Fruit fly (Drosophila melanogaster) whole organism, embryonic: Measurements from ENCODE around the gene CG3149.
A peak's percentile ranks its signal among the peaks of the same experiment; 100 is the strongest.

Source experiments
- CG11398 ChIP-seq: fragments of 200-800 bp; sonication (Bioruptor generic); optimal IDR thresholded peaks from 2 replicates; lab custom pipeline; 2016; ENCODE audit warnings: missing biosample characterization, missing genetic modification characterization
- CG11696 ChIP-seq: fragments of 200-800 bp; sonication (Bioruptor generic); IDR thresholded peaks from 2 replicates; pipeline ENCODE4 v1.3.6; 2022; ENCODE audit warnings: missing biosample characterization, missing genetic modification characterization
- CG12659 ChIP-seq: fragments of 200-800 bp; sonication (Bioruptor generic); optimal IDR thresholded peaks from 3 replicates; lab custom pipeline; 2017; ENCODE audit warnings: mild to moderate bottlenecking, missing biosample characterization, missing genetic modification reagents, missing genetic modification characterization
- CG14965 ChIP-seq: fragments of 200-800 bp; sonication (Bioruptor generic); optimal IDR thresholded peaks from 2 replicates; lab custom pipeline; 2016; ENCODE audit warnings: missing biosample characterization, missing genetic modification characterization, borderline replicate concordance
- CG15514 ChIP-seq: fragments of 200-800 bp; sonication (Bioruptor generic); optimal IDR thresholded peaks from 3 replicates; lab custom pipeline; 2017; ENCODE audit warnings: missing biosample characterization, missing genetic modification characterization, mild to moderate bottlenecking, moderate library complexity, missing genetic modification reagents
- CG17359 ChIP-seq: fragments of 200-800 bp; sonication (Bioruptor generic); optimal IDR thresholded peaks from 3 replicates; lab custom pipeline; 2018; ENCODE audit warnings: missing biosample characterization, mild to moderate bottlenecking, missing genetic modification characterization, moderate library complexity
- CG17912 ChIP-seq: fragments of 200-800 bp; sonication (Bioruptor generic); optimal IDR thresholded peaks from 2 replicates; lab custom pipeline; 2018; ENCODE audit warnings: missing biosample characterization, mild to moderate bottlenecking, missing genetic modification characterization
- CG2129 ChIP-seq: fragments of 200-800 bp; sonication (Bioruptor generic); IDR thresholded peaks from 2 replicates; pipeline ENCODE4 v1.3.6; 2022; ENCODE audit warnings: missing biosample characterization, missing genetic modification characterization; ENCODE audit not compliant: partially characterized antibody
- CG30020 ChIP-seq: fragments of 200-800 bp; optimal IDR thresholded peaks from 2 replicates; lab custom pipeline; 2019; ENCODE audit warnings: missing biosample characterization, mild to moderate bottlenecking, missing genetic modification characterization, moderate library complexity
- CG30403 ChIP-seq: fragments of 200-800 bp; sonication (Bioruptor generic); optimal IDR thresholded peaks from 3 replicates; lab custom pipeline; 2016; ENCODE audit warnings: missing biosample characterization, missing genetic modification characterization
- CG3065 ChIP-seq: fragments of 200-800 bp; sonication (Bioruptor generic); optimal IDR thresholded peaks from 2 replicates; lab custom pipeline; 2016; ENCODE audit warnings: missing biosample characterization, missing genetic modification characterization
- CG3407 ChIP-seq: fragments of 200-800 bp; sonication (Bioruptor generic); optimal IDR thresholded peaks from 2 replicates; lab custom pipeline; 2018; ENCODE audit warnings: missing biosample characterization, mild to moderate bottlenecking, missing genetic modification characterization
- CG34376 ChIP-seq: fragments of 200-800 bp; sonication (Bioruptor generic); optimal IDR thresholded peaks from 2 replicates; lab custom pipeline; 2018; ENCODE audit warnings: missing biosample characterization, mild to moderate bottlenecking, missing genetic modification characterization
- CG5180 ChIP-seq: fragments of 200-800 bp; sonication (Bioruptor generic); optimal IDR thresholded peaks from 3 replicates; lab custom pipeline; 2017; ENCODE audit warnings: missing biosample characterization, missing genetic modification characterization, mild to moderate bottlenecking, moderate library complexity, missing genetic modification reagents
- CG7357 ChIP-seq: fragments of 200-800 bp; sonication (Bioruptor generic); IDR thresholded peaks from 3 replicates; pipeline ENCODE4 v1.3.6; 2022; ENCODE audit warnings: missing biosample characterization, missing genetic modification characterization
- CG9797 ChIP-seq: fragments of 200-800 bp; sonication (Bioruptor generic); optimal IDR thresholded peaks from 3 replicates; lab custom pipeline; 2018; ENCODE audit warnings: missing biosample characterization, mild to moderate bottlenecking, missing genetic modification characterization
- D ChIP-seq, 2 experiments: fragments of 200-800 bp in 1 of 2; fragments of >200 bp in 1 of 2; sonication (Bioruptor generic) in 1 of 2; optimal IDR thresholded peaks; 2 replicates in 1 of 2; 3 replicates in 1 of 2; lab custom pipeline; 2017; ENCODE audit warnings: mild to moderate bottlenecking in 1 of 2, missing biosample characterization in 1 of 2, missing genetic modification characterization in 1 of 2, missing genetic modification reagents in 1 of 2
- E2f2 ChIP-seq: fragments of 200-800 bp; sonication (Bioruptor generic); IDR thresholded peaks from 2 replicates; pipeline ENCODE4 v1.3.6; 2022; ENCODE audit warnings: missing biosample characterization, missing genetic modification characterization
- Fer3 ChIP-seq: fragments of 200-800 bp; sonication (Bioruptor generic); optimal IDR thresholded peaks from 2 replicates; lab custom pipeline; 2018; ENCODE audit warnings: missing biosample characterization, mild to moderate bottlenecking, missing genetic modification characterization, moderate library complexity
- Gsc ChIP-seq: fragments of 200-800 bp; sonication (Bioruptor generic); IDR thresholded peaks from 2 replicates; pipeline ENCODE4 v1.3.6; 2022; ENCODE audit warnings: missing biosample characterization, missing genetic modification characterization
- Hmr ChIP-seq: fragments of 200-800 bp; sonication (Bioruptor generic); optimal IDR thresholded peaks from 3 replicates; lab custom pipeline; 2017; ENCODE audit warnings: mild to moderate bottlenecking, missing biosample characterization, missing genetic modification reagents, missing genetic modification characterization
- Hsf ChIP-seq: fragments of 200-800 bp; sonication (Bioruptor generic); optimal IDR thresholded peaks from 3 replicates; lab custom pipeline; 2016; ENCODE audit warnings: missing biosample characterization, missing genetic modification characterization
- Jarid2 ChIP-seq: fragments of 200-800 bp; sonication (Bioruptor generic); optimal IDR thresholded peaks from 3 replicates; lab custom pipeline; 2017; ENCODE audit warnings: mild to moderate bottlenecking, missing biosample characterization, missing genetic modification reagents, missing genetic modification characterization
- MESR4 ChIP-seq: fragments of 200-800 bp; sonication (Bioruptor generic); optimal IDR thresholded peaks from 2 replicates; lab custom pipeline; 2018; ENCODE audit warnings: missing biosample characterization, mild to moderate bottlenecking, missing genetic modification characterization, moderate library complexity
- Max ChIP-seq: fragments of 200-800 bp; sonication (Bioruptor generic); optimal IDR thresholded peaks from 2 replicates; lab custom pipeline; 2016; ENCODE audit warnings: missing biosample characterization, mild to moderate bottlenecking, missing genetic modification characterization
- Opbp ChIP-seq: fragments of 200-800 bp; sonication (Bioruptor generic); IDR thresholded peaks from 3 replicates; pipeline ENCODE4 v1.3.6; 2022; ENCODE audit warnings: missing biosample characterization, missing genetic modification characterization; ENCODE audit not compliant: partially characterized antibody
- PHDP ChIP-seq: fragments of 200-800 bp; sonication (Bioruptor generic); optimal IDR thresholded peaks from 3 replicates; lab custom pipeline; 2018; ENCODE audit warnings: missing biosample characterization, mild to moderate bottlenecking, missing genetic modification characterization, moderate library complexity
- Trl ChIP-seq, 3 experiments: fragments of >200 bp in 2 of 3; fragments of 200-800 bp in 1 of 3; sonication (Bioruptor generic) in 1 of 3; optimal IDR thresholded peaks; 2 replicates in 1 of 3; 3 replicates in 2 of 3; lab custom pipeline; 2016 to 2017; ENCODE audit warnings: missing biosample characterization in 1 of 3, missing genetic modification characterization in 1 of 3
- ap ChIP-seq: fragments of 200-800 bp; sonication (Bioruptor generic); IDR thresholded peaks from 2 replicates; pipeline ENCODE4 v1.3.6; 2022; ENCODE audit warnings: missing biosample characterization, missing genetic modification characterization
- bowl ChIP-seq: fragments of 200-800 bp; sonication (Bioruptor generic); IDR thresholded peaks from 2 replicates; pipeline ENCODE4 v1.3.6; 2022; ENCODE audit warnings: missing biosample characterization, missing genetic modification characterization
- chinmo ChIP-seq: fragments of 200-800 bp; sonication (Bioruptor generic); IDR thresholded peaks from 4 replicates; pipeline ENCODE4 v1.3.6; 2022; ENCODE audit warnings: missing biosample characterization, missing genetic modification characterization; ENCODE audit not compliant: partially characterized antibody
- da ChIP-seq: fragments of 200-800 bp; sonication (Bioruptor generic); optimal IDR thresholded peaks from 2 replicates; lab custom pipeline; 2016; ENCODE audit warnings: missing biosample characterization, missing genetic modification characterization
- dimm ChIP-seq: fragments of 200-800 bp; sonication (Bioruptor generic); IDR thresholded peaks from 2 replicates; pipeline ENCODE4 v1.3.6; 2022; ENCODE audit warnings: missing biosample characterization, missing genetic modification characterization
- eyg ChIP-seq: fragments of 200-800 bp; sonication (Bioruptor generic); optimal IDR thresholded peaks from 3 replicates; lab custom pipeline; 2016; ENCODE audit warnings: missing biosample characterization, missing genetic modification characterization
- fd102C ChIP-seq: fragments of 200-800 bp; sonication (Bioruptor generic); optimal IDR thresholded peaks from 2 replicates; lab custom pipeline; 2018; ENCODE audit warnings: missing biosample characterization, mild to moderate bottlenecking, missing genetic modification characterization, moderate library complexity
- gce ChIP-seq: fragments of 200-800 bp; sonication (Bioruptor generic); IDR thresholded peaks from 3 replicates; pipeline ENCODE4 v1.3.6; 2022; ENCODE audit warnings: missing biosample characterization, missing genetic modification characterization
- gcm2 ChIP-seq: fragments of 200-800 bp; sonication (Bioruptor generic); optimal IDR thresholded peaks from 2 replicates; lab custom pipeline; 2016; ENCODE audit warnings: missing biosample characterization, missing genetic modification characterization
- grau ChIP-seq: fragments of 200-800 bp; optimal IDR thresholded peaks from 3 replicates; lab custom pipeline; 2019; ENCODE audit warnings: missing biosample characterization, mild to moderate bottlenecking, missing genetic modification characterization, moderate library complexity
- gt ChIP-seq: fragments of 200-800 bp; sonication (Bioruptor generic); IDR thresholded peaks from 2 replicates; pipeline ENCODE4 v1.3.6; 2022; ENCODE audit warnings: missing biosample characterization, missing genetic modification characterization
- knrl ChIP-seq: fragments of 200-800 bp; sonication (Bioruptor generic); IDR thresholded peaks from 3 replicates; pipeline ENCODE4 v1.3.6; 2022; ENCODE audit warnings: missing biosample characterization, missing genetic modification characterization; ENCODE audit not compliant: partially characterized antibody
- p53 ChIP-seq: fragments of 200-800 bp; sonication (Bioruptor generic); optimal IDR thresholded peaks from 2 replicates; lab custom pipeline; 2016; ENCODE audit warnings: missing biosample characterization, missing genetic modification characterization
- sens ChIP-seq: fragments of 200-800 bp; sonication (Bioruptor generic); peaks from one replicate; lab custom pipeline; 2016; ENCODE audit warnings: missing biosample characterization, missing genetic modification characterization
- tin ChIP-seq: fragments of 200-800 bp; sonication (Bioruptor generic); optimal IDR thresholded peaks from 3 replicates; lab custom pipeline; 2016; ENCODE audit warnings: missing biosample characterization, missing genetic modification characterization
- tll ChIP-seq, 2 experiments: fragments of 200-800 bp in 1 of 2; fragments of >200 bp in 1 of 2; sonication (Bioruptor generic) in 1 of 2; optimal IDR thresholded peaks; 2 replicates each; lab custom pipeline; 2017 to 2019; ENCODE audit warnings: missing biosample characterization in 2 of 2, missing genetic modification characterization in 2 of 2, mild to moderate bottlenecking in 1 of 2, moderate library complexity in 1 of 2
- ttk ChIP-seq: fragments of 200-800 bp; sonication (Bioruptor generic); IDR thresholded peaks from 2 replicates; pipeline ENCODE4 v2.1.2; 2022; ENCODE audit warnings: missing biosample characterization, missing genetic modification characterization
- tup ChIP-seq: fragments of 200-800 bp; sonication (Bioruptor generic); optimal IDR thresholded peaks from 2 replicates; lab custom pipeline; 2016; ENCODE audit warnings: missing biosample characterization, mild to moderate bottlenecking, missing genetic modification characterization, moderate library complexity
- zen2 ChIP-seq: fragments of 200-800 bp; sonication (Bioruptor generic); IDR thresholded peaks from 3 replicates; pipeline ENCODE4 v1.3.6; 2022; ENCODE audit warnings: missing biosample characterization, missing genetic modification characterization; ENCODE audit not compliant: partially characterized antibody
- zf30C ChIP-seq: fragments of 200-800 bp; sonication (Bioruptor generic); optimal IDR thresholded peaks from 3 replicates; lab custom pipeline; 2018; ENCODE audit warnings: missing biosample characterization, mild to moderate bottlenecking, missing genetic modification characterization

Gene CG3149

dm6 chrX:5698087-5698727, 3.2 kb upstream of the CG3149 start, which contains the start of gene AdamTS-B (continued):
- TF ChIP-seq gcm2 (GFP tag; lab: Kevin White, UChicago) (no peak), CG5180 (peak; percentile 98), CG11398 (GFP tag; lab: Kevin White, UChicago) (no peak), CG30020 (no peak), Jarid2 (no peak), zf30C (no peak), gce (GFP tag; lab: Robert Waterston, UW) (no peak), bowl (GFP tag; lab: Robert Waterston, UW) (peak; percentile 12; the same call in 1 of the 2 replicates), CG14965 (GFP tag; lab: Kevin White, UChicago) (no peak), D (optimal IDR thresholded peaks at IDR 0.05; lab: Kevin White, UChicago) (no peak), D (GFP tag; optimal IDR thresholded peaks at IDR 0.05; lab: Kevin White, UChicago) (no peak), zen2 (GFP tag; lab: Robert Waterston, UW) (no peak), tll (GFP tag; optimal IDR thresholded peaks at IDR 0.05; lab: Kevin White, UChicago) (no peak), grau (tag; lab: Kevin White, UChicago) (peak; percentile 36), tin (GFP tag; lab: Kevin White, UChicago) (peak; percentile 16), PHDP (tag; lab: Kevin White, UChicago) (peak; percentile 19), Gsc (GFP tag; lab: Robert Waterston, UW) (no peak), gt (no peak), CG12659 (GFP tag; lab: Kevin White, UChicago) (peak; percentile 41), Hsf (GFP tag; lab: Kevin White, UChicago) (peak; percentile 40), CG17912 (GFP tag; lab: Kevin White, UChicago) (no peak), Opbp (GFP tag; lab: Robert Waterston, UW) (no peak), E2f2 (GFP tag; lab: Robert Waterston, UW) (peak; percentile 39; the same call in 1 of the 2 replicates), CG34376 (GFP tag; lab: Kevin White, UChicago) (no peak), Trl (optimal IDR thresholded peaks at IDR 0.05; lab: Kevin White, UChicago) (no peak), Trl (GFP tag; optimal IDR thresholded peaks at IDR 0.05; lab: Kevin White, UChicago) (no peak), CG7357 (GFP tag; lab: Robert Waterston, UW) (no peak), ttk (GFP tag; lab: Robert Waterston, UW) (peak; percentile 46; the same call in 1 of the 2 replicates), fd102C (no peak), CG17359 (peak; percentile 29), CG9797 (no peak), knrl (GFP tag; lab: Robert Waterston, UW) (no peak), Hmr (GFP tag; lab: Kevin White, UChicago) (peak; percentile 28), sens (GFP tag; lab: Kevin White, UChicago) (peak; percentile 88), CG30403 (peak; percentile 65), MESR4 (GFP tag; lab: Kevin White, UChicago) (no peak), p53 (GFP tag; lab: Kevin White, UChicago) (no peak), da (GFP tag; lab: Kevin White, UChicago) (no peak), CG3065 (GFP tag; lab: Kevin White, UChicago) (no peak), chinmo (GFP tag; lab: Robert Waterston, UW) (no peak), CG3407 (GFP tag; lab: Kevin White, UChicago) (no peak), Max (GFP tag; lab: Kevin White, UChicago) (peak; percentile 18), Fer3 (tag; lab: Kevin White, UChicago) (peak; percentile 18), ap (GFP tag; lab: Robert Waterston, UW) (0 out of 2 replicates have a peak, but pooled peaks have one; percentile 13), CG15514 (no peak), tup (GFP tag; lab: Kevin White, UChicago) (no peak), CG11696 (GFP tag; lab: Robert Waterston, UW) (no peak), CG2129 (no peak), dimm (no peak), eyg (GFP tag; lab: Kevin White, UChicago) (no peak)
